Worm (Caenorhabditis elegans) whole organism, mixed stage, embryonic: ENCODE data around the gene K07H8.8.

ENCODE experiments used
- ces-1 ChIP-seq: fragments of 150-350 bp; optimal IDR thresholded peaks from 2 replicates; lab custom pipeline; 2014; ENCODE audit warnings: missing biosample characterization, missing genetic modification reagents, missing genetic modification characterization
- elt-3 ChIP-seq: fragments of 150-350 bp; optimal IDR thresholded peaks from 2 replicates; lab custom pipeline; 2014; ENCODE audit warnings: missing biosample characterization, missing genetic modification characterization
- flh-1 ChIP-seq: fragments of 200-800 bp; sonication (Bioruptor generic); optimal IDR thresholded peaks from 2 replicates; lab custom pipeline; 2018; ENCODE audit warnings: mild to moderate bottlenecking, missing genetic modification characterization, moderate library complexity, missing compliant biosample characterization
- lsy-2 ChIP-seq: fragments of 150-350 bp; optimal IDR thresholded peaks from 2 replicates; lab custom pipeline; 2014; ENCODE audit warnings: missing biosample characterization, missing genetic modification characterization
- nhr-12 ChIP-seq: fragments of 150-350 bp; optimal IDR thresholded peaks from 2 replicates; lab custom pipeline; 2014; ENCODE audit warnings: missing biosample characterization, missing genetic modification characterization
- pha-4 ChIP-seq: fragments of 150-350 bp; optimal IDR thresholded peaks from 2 replicates; lab custom pipeline; 2018; ENCODE audit warnings: missing biosample characterization, missing genetic modification reagents, missing genetic modification characterization
- sem-2 ChIP-seq: fragments of 200-800 bp; sonication (Bioruptor generic); optimal IDR thresholded peaks from 2 replicates; lab custom pipeline; 2018; ENCODE audit warnings: mild to moderate bottlenecking, missing genetic modification characterization, missing compliant biosample characterization
- snpc-4 ChIP-seq: fragments of 150-350 bp; optimal IDR thresholded peaks from 2 replicates; lab custom pipeline; 2014; ENCODE audit warnings: missing biosample characterization, missing genetic modification characterization
- unc-39 ChIP-seq: fragments of 150-350 bp; optimal IDR thresholded peaks from 2 replicates; lab custom pipeline; 2014; ENCODE audit warnings: missing biosample characterization, missing genetic modification characterization
- unc-62 ChIP-seq: fragments of 150-350 bp; optimal IDR thresholded peaks from 2 replicates; lab custom pipeline; 2014; ENCODE audit warnings: missing biosample characterization, missing genetic modification reagents, missing genetic modification characterization
- ztf-11 ChIP-seq: fragments of 150-350 bp; optimal IDR thresholded peaks from 2 replicates; lab custom pipeline; 2014; ENCODE audit warnings: missing biosample characterization, missing genetic modification characterization

DNA sequence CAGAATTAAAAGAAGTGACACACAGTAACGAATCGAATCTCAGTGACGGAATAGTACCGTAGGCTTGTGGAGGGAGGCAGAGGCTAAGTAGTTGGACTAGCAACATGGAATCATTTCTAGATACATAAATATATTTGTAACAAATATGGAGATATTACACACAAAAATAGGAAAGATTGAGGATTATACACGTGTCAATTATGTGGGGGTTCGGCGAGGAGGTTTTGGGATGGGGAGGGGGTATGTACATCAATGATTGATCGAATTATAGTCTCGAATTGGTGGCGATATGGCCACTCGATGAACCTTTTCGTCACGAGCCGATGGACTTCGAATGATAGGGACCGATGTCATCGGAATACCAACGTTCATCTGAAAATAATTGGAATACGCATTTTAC lies 39.2 kb upstream of the K07H8.8 start:
- TF ChIP-seq lsy-2 (tag; lab: Kevin White, UChicago) = no peak
- TF ChIP-seq snpc-4 = no peak
- TF ChIP-seq elt-3 (tag; lab: Kevin White, UChicago) = no peak
- no peak for TF ChIP-seq sem-2
- no peak for TF ChIP-seq ztf-11
- TF ChIP-seq unc-62 (GFP tag; lab: Kevin White, UChicago) = no peak
- TF ChIP-seq ces-1 (GFP tag; lab: Kevin White, UChicago) = no peak
- no peak for TF ChIP-seq unc-39 (tag; lab: Kevin White, UChicago)
- TF ChIP-seq nhr-12 = no peak
- no peak for TF ChIP-seq flh-1 (GFP tag; lab: Kevin White, UChicago)
- no peak for TF ChIP-seq pha-4 (tag; lab: Kevin White, UChicago)
